Fruit fly (Drosophila melanogaster) whole organism, larva: Measurements from ENCODE around the gene Cdc5.
A peak's percentile ranks its signal among the peaks of the same experiment; 100 is the strongest.

Experiments used
- noc ChIP-seq: fragments of 200-800 bp; sonication (Bioruptor generic); optimal IDR thresholded peaks from 3 replicates; lab custom pipeline; 2019; ENCODE audit warnings: missing biosample characterization, mild to moderate bottlenecking, missing genetic modification characterization, moderate library complexity

The Cdc5 gene

DNA sequence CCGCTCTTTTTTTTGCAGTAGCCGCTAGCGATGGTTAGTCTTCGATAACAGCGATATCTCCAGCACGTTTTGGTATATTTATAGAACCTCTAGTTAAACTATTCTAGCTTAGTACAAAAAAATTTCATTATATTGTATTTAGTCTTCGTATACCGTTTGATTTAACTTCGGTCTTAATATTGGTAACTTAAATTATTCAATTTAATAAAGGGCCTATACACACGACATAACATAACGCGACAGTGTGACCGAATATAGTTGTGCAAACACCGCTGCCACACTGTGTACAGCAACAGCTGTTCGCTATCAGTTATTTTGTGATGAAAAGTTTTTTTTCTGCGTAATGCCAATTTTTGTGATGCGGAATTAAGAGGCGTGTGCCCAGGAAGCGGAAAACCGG, at the start of gene Cdc5, which contains the start of gene CG1233:
Gene Cdc5, minus strand, starts transcription at position 183 of the 400 bp plus-strand sequence.
Gene CG1233, plus strand, starts transcription at position 272 of the 400 bp plus-strand sequence.
- no peak for TF ChIP-seq noc

- TF ChIP-seq noc = no peak
These were observed 48.6 kb upstream of the Cdc5 start for dm6 chr3L:409791-410190.

DNA sequence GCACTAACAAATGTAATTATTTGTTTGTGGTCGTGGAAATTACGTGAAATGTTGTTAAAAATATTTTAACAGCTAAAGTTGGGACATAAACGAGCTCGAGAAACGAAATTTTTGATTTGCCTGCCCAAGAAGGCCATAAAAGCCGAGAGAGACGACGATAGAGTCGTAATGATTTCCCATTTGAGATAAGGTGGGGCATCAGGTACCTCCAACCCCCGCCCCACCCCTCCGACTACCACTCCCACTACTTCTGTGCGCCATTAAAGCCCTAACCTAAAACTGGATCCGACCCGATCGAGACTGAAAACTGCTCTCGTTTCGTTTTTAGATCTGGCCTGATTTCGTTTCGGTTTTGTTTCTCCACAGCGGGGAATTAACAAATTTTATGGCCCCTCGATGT, 39.1 kb upstream of the Cdc5 start:
- TF ChIP-seq noc = no peak

DNA sequence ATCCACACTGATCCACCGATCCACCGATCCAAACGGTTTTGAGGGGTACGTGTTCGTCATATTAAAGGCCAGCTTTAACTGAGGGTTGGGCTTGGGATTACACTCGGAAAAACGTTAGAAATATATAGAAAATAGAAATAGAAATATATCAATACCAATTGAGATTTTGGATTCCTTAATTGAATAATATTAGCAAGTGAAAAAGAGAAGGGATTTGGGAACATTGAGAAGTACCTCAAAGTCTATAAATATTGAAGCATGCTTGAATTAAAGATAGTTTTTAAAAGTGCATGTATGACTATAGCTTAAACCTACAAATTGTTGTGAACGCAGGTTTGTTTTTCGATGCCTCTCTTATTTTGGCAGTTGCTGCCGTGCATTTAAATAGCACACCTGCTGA, 34.0 kb upstream of the Cdc5 start:
- peak; percentile 49 for TF ChIP-seq noc

- no peak for TF ChIP-seq noc
These were observed 31.5 kb upstream of the Cdc5 start, which contains the start of gene trh for dm6 chr3L:392622-393159. trh (minus strand) TSS chr3L:392633.

DNA sequence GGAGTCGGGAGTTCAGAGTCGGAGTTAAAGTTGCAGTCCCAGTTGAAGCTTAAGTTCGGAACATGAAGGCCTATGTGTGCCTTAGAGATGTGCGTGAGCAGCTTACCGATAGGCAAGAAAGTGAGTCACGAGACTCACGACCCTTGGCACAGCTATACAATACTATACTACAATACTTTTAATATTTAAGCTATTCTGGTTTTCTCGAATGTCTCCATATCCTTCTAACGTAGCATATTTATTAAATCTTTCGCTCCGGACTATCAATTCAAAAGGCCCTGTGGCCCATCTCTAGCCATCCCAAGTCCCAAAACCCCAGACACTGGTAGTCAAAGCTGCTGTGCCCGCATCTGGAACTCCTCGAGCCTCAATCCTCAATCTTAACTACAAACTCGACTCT, 29.0 kb upstream of the Cdc5 start:
- no peak for TF ChIP-seq noc

- TF ChIP-seq noc = no peak
These were observed 26.9 kb upstream of the Cdc5 start for dm6 chr3L:388094-388493.

dm6 chr3L:385095-385494, 23.9 kb upstream of the Cdc5 start:
- TF ChIP-seq noc = no peak

DNA sequence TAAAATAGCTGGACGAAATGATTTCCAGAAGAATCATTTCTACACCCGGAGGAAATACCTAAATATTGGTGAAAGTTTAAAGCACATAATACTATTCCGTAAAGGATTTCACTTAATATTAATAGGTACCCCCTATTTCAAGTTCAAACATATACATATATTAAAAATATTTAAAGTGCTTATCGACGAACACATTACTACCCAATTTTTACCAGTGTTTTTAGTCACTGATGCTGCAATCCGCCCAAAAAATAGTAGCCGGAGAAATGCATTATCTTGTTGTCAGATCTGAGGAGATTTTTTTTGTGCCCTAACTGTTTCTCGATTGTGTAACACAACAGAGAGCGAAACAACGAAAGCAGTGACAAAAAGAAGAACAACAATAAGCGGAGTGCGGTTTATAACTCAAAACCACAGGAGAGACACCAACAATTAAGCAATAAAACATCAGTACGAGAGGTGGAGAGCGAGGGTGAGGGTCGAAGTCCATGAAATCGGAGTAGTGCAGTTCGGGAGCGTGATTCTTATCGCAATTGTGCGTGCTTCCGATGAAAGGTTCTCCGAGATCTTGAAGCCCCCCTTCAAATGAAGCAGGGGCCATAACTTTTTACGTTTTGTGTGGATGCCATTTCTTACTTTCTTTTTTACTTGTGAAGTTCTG, 19.8 kb upstream of the Cdc5 start:
- no peak for TF ChIP-seq noc

dm6 chr3L:378906-379305, 17.7 kb upstream of the Cdc5 start:
- TF ChIP-seq noc = no peak

- TF ChIP-seq noc = no peak
These were observed 16.9 kb upstream of the Cdc5 start for dm6 chr3L:378072-378423.

- peak; percentile 85 for TF ChIP-seq noc
These were observed 16.3 kb upstream of the Cdc5 start for dm6 chr3L:377222-378071.

- TF ChIP-seq noc = no peak
These were observed 14.5 kb upstream of the Cdc5 start for dm6 chr3L:375672-376071.

dm6 chr3L:374582-374981, 13.4 kb upstream of the Cdc5 start:
- TF ChIP-seq noc = no peak

dm6 chr3L:371228-371627, 10.0 kb upstream of the Cdc5 start:
- no peak for TF ChIP-seq noc

DNA sequence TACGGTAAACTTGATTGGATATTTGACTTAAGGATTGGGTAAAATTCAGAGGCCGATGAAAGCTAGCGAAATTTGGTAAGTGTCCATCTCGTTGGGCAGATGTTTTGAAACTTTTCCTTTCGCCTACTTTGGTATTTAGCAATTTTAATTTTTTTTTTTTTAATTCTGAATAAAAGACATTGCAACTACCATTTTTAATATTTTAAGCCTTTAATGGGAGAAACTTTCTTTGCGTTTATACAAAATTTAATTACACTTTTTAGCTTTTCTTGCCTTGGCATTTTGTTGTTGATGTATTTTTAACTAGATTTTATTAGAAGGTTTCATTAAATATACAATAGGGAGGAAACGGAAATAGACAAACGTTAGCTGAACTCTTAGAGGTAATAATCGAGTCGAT, 5.2 kb upstream of the Cdc5 start, which contains the start of gene CG13884:
Gene CG13884, minus strand, starts transcription at position 101 of the 400 bp plus-strand sequence.
- no peak for TF ChIP-seq noc

dm6 chr3L:357681-358080, 3.5 kb downstream of the Cdc5 start, which contains the start of gene Roc1b:
Roc1b (plus strand) TSS chr3L:357981.
- no peak for TF ChIP-seq noc

dm6 chr3L:356016-356472, 5.1 kb downstream of the Cdc5 start, which contains the start of gene CG1231:
CG1231 (plus strand) TSS chr3L:356422.
- no peak for TF ChIP-seq noc
